Worm (Caenorhabditis elegans) whole organism, L1 larva: ENCODE measurements around the gene C02E7.6.

Experiments
- Y116A8C.19 ChIP-seq: sonication (generic microtip); optimal IDR thresholded peaks from 2 replicates; lab custom pipeline; 2016; ENCODE audit warnings: missing compliant biosample characterization, missing genetic modification characterization, borderline replicate concordance
- elt-3 ChIP-seq, 6 experiments: fragments of 150-350 bp in 1 of 6; sonication (generic microtip); optimal IDR thresholded peaks; 2 replicates each; lab custom pipeline; 2017 to 2018; ENCODE audit warnings: missing biosample characterization in 6 of 6, missing genetic modification characterization in 6 of 6, inconsistent platforms in 1 of 6

DNA sequence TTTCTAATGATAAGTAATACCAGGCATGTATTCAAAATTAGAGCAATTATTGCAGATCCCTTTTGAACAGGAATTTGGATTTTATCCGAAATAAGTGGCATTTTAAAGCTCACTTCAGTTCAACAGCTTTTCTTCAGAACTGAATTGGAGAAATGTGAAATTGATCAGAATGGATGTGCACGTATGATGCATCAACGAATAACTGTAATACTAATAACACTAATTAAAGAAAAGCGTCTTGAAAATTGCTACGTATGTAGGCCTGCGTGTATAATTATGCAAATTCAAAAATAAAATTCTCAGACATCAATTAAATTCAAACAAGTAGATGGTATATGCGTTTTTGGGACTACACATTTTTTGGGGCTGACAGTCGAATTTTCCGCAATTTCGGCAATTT lies 10.8 kb downstream of the C02E7.6 start, which contains the start of gene str-205:
- no peak for TF ChIP-seq Y116A8C.19
- TF ChIP-seq elt-3 (tag; optimal IDR thresholded peaks at IDR 0.05; lab: Kevin White, UChicago) = no peak
